Fruit fly (Drosophila melanogaster): ENCODE data around the gene rump.

Gene rump

DNA sequence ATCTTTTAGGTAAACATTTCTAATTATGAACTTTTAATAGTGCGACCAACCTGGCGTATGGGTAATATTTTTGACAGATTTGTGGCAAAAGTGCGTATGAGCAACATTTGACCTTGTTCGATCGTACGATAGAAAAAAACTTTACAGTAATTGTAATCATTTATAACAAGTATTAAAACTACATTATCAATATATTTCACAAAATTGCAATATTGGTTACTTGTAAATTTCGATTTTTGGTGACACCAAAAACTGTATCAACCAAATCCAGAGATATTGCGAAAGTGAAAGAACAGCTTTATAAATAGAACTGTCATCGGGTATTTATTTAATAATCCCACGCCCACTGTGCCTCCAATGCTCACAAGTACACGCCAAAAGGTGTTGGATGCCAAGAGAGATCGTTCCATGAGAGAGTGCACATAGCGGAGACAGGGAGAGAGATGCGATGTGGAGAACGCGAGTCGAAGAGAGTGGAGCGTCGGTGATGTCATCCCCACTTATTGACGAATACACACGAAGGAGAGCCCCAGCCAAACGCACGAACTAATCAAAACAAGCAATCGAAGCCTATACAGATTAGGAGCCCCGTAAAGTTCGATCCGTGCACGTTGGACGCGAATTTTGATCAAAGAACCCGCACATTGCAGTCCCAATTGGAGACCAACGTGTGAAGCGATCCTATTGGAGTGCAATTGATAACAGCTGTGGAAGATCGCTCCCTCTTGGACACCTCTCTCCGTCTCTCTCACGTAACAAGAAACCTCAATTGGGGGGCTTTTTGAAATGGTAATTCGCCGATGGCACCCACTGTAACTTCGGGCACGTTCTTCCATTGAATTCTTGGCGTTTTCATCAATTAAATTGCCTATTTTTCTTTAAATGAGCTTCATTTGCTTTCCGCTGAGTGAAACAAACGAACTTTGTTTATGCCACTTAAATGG, 23.3 kb upstream of the rump start (continued):
- TF ChIP-seq CG34422 (GFP tag; IDR thresholded peaks at IDR 0.05) (peak; percentile 84), lov (optimal IDR thresholded peaks at IDR 0.05) (no peak), lov (GFP tag; IDR thresholded peaks at IDR 0.05) (no peak), CG14860 (GFP tag; IDR thresholded peaks at IDR 0.05; ENCODE audit: partially characterized antibody) (peak; percentile 46; the same call in 2 of the 3 replicates), zfh2 (GFP tag; optimal IDR thresholded peaks at IDR 0.05) (peak; percentile 95), CG6689 (GFP tag; IDR thresholded peaks at IDR 0.05) (peak; percentile 94), fd64A (GFP tag; optimal IDR thresholded peaks at IDR 0.05) (peak; percentile 80), nerfin-1 (tag; optimal IDR thresholded peaks at IDR 0.05) (peak; percentile 94), Nf-YB (GFP tag; optimal IDR thresholded peaks at IDR 0.05) (peak; percentile 86), sqz (GFP tag; optimal IDR thresholded peaks at IDR 0.05) (peak; percentile 91), Dref (GFP tag; IDR thresholded peaks at IDR 0.05) (no peak), croc (GFP tag; conservative IDR thresholded peaks at IDR 0.05) (peak; percentile 85), CG6175 (GFP tag; IDR thresholded peaks at IDR 0.05) (peak; percentile 82), CG17829 (tag; optimal IDR thresholded peaks at IDR 0.05) (peak; percentile 96), CG13424 (tag; optimal IDR thresholded peaks at IDR 0.05) (peak; percentile 97), exex (tag; optimal IDR thresholded peaks at IDR 0.05) (peak; percentile 44), klu (GFP tag; IDR thresholded peaks at IDR 0.05) (peak; percentile 92), Dip2 (GFP tag; IDR thresholded peaks at IDR 0.05) (peak; percentile 62; the same call in 1 of the 2 replicates), CG1233 (GFP tag; optimal IDR thresholded peaks at IDR 0.05) (peak; percentile 96), cad (GFP tag; optimal IDR thresholded peaks at IDR 0.05) (no peak), yki (optimal IDR thresholded peaks at IDR 0.05) (peak; percentile 53), BEAF-32 (GFP tag; optimal IDR thresholded peaks at IDR 0.05) (peak; percentile 11), CG18619 (GFP tag; optimal IDR thresholded peaks at IDR 0.05) (peak; percentile 99), CG3995 (GFP tag; optimal IDR thresholded peaks at IDR 0.05) (peak; percentile 79), CG12071 (GFP tag; optimal IDR thresholded peaks at IDR 0.05) (peak; percentile 92), CG6854 (GFP tag; optimal IDR thresholded peaks at IDR 0.05) (peak; percentile 97), Sin3A (optimal IDR thresholded peaks at IDR 0.05) (no peak), crc (GFP tag; optimal IDR thresholded peaks at IDR 0.05) (peak; percentile 86), Nf-YA (GFP tag; IDR thresholded peaks at IDR 0.05) (peak; percentile 81), CG16815 (GFP tag; optimal IDR thresholded peaks at IDR 0.05) (peak; percentile 96), unc-4 (GFP tag; IDR thresholded peaks at IDR 0.05; ENCODE audit: partially characterized antibody) (0 out of 2 replicates have a peak, but pooled peaks have one; percentile 25), dmrt99B (tag; optimal IDR thresholded peaks at IDR 0.05) (peak; percentile 98), CG17186 (GFP tag; optimal IDR thresholded peaks at IDR 0.05) (peak; percentile 79), Max (GFP tag; optimal IDR thresholded peaks at IDR 0.05) (peak; percentile 94), CG5245 (GFP tag; optimal IDR thresholded peaks at IDR 0.05) (peak; percentile 84), PHDP (tag; optimal IDR thresholded peaks at IDR 0.05) (peak; percentile 94), CG15011 (GFP tag; optimal IDR thresholded peaks at IDR 0.05) (peak; percentile 98), tgo (GFP tag; IDR thresholded peaks at IDR 0.05) (peak; percentile 92), CG5953 (GFP tag; IDR thresholded peaks at IDR 0.05) (peak; percentile 40; the same call in 1 of the 2 replicates), CG32772 (GFP tag; IDR thresholded peaks at IDR 0.05) (peak; percentile 85), CG10321 (GFP tag; IDR thresholded peaks at IDR 0.05) (peak; percentile 43; the same call in 1 of the 2 replicates), lmd (GFP tag; IDR thresholded peaks at IDR 0.05) (peak; percentile 94), CG14710 (tag; optimal IDR thresholded peaks at IDR 0.05) (peak; percentile 95), CG13624 (GFP tag; optimal IDR thresholded peaks at IDR 0.05) (peak; percentile 83), Xbp1 (GFP tag; optimal IDR thresholded peaks at IDR 0.05) (peak; percentile 95), mam (GFP tag; optimal IDR thresholded peaks at IDR 0.05) (peak; percentile 92), Fer3 (tag; optimal IDR thresholded peaks at IDR 0.05) (peak; percentile 89), Ptx1 (GFP tag; IDR thresholded peaks at IDR 0.05) (peak; percentile 94), CG10654 (GFP tag; optimal IDR thresholded peaks at IDR 0.05) (peak; percentile 95)
